Worm (Caenorhabditis elegans): ENCODE results near the gene csa-1.

Gene csa-1

ce11 chrII:9280048-9280772 is 39.3 kb downstream of the csa-1 start, which contains the start of gene gldi-3:
gldi-3 (minus strand) TSS chrII:9280098.
- TF ChIP-seq K02D7.2 (tag; optimal IDR thresholded peaks at IDR 0.05) (no peak), ceh-22 (tag; optimal IDR thresholded peaks at IDR 0.05) (no peak), pag-3 (tag; optimal IDR thresholded peaks at IDR 0.05; ENCODE audit: borderline replicate concordance) (no peak), ceh-2 (tag; optimal IDR thresholded peaks at IDR 0.05) (no peak), F13H6.1 (tag; optimal IDR thresholded peaks at IDR 0.05) (no peak), ahr-1 (tag; optimal IDR thresholded peaks at IDR 0.05) (no peak), che-1 (tag; optimal IDR thresholded peaks at IDR 0.05) (no peak), ceh-45 (GFP tag; IDR thresholded peaks at IDR 0.05) (no peak), nhr-232 (tag; optimal IDR thresholded peaks at IDR 0.05) (no peak), eyg-1 (tag; optimal IDR thresholded peaks at IDR 0.05) (no peak), ets-4 (tag; optimal IDR thresholded peaks at IDR 0.05) (no peak), nfya-1 (tag; optimal IDR thresholded peaks at IDR 0.05) (no peak), zip-5 (tag; optimal IDR thresholded peaks at IDR 0.05) (no peak), rnt-1 (tag; optimal IDR thresholded peaks at IDR 0.05) (no peak), hlh-15 (tag; optimal IDR thresholded peaks at IDR 0.05) (no peak), ceh-18 (tag; optimal IDR thresholded peaks at IDR 0.05) (no peak), ceh-9 (tag; optimal IDR thresholded peaks at IDR 0.05) (no peak), tbx-7 (tag; optimal IDR thresholded peaks at IDR 0.05) (no peak)

DNA sequence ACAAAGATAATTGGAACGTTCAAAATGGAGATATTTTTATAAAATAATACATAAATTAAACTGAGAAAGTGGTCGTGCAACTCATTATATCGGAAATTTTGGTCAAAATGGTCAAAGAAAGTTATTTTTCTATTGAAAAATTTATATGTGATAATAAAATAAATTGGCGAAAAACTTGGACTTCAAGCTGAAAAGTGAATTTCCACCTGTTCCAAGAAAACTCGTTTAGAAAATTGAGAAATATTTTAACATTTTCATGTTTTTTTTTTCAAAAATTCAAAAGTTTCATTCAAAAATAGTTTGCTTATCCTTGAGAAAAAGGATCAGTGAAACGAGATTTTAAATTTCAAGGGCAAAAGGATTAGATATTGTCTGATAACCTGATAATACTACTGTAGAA is 40.5 kb downstream of the csa-1 start:
- TF ChIP-seq nhr-11 (tag; optimal IDR thresholded peaks at IDR 0.05), result no peak
- TF ChIP-seq fkh-10 (GFP tag; optimal IDR thresholded peaks at IDR 0.05), result no peak
- no peak for TF ChIP-seq F13H6.1 (tag; optimal IDR thresholded peaks at IDR 0.05)
- no peak for TF ChIP-seq gmeb-2 (tag; optimal IDR thresholded peaks at IDR 0.05)
- no peak for TF ChIP-seq pha-4 (tag; optimal IDR thresholded peaks at IDR 0.05)
- no peak for TF ChIP-seq Y22D7AL.16 (tag; optimal IDR thresholded peaks at IDR 0.05)
- no peak for TF ChIP-seq nhr-232 (tag; optimal IDR thresholded peaks at IDR 0.05)
- no peak for TF ChIP-seq ceh-24 (tag; optimal IDR thresholded peaks at IDR 0.05)
- TF ChIP-seq C08G9.2 (tag; optimal IDR thresholded peaks at IDR 0.05), result no peak
- no peak for TF ChIP-seq syd-9 (tag; optimal IDR thresholded peaks at IDR 0.05)
- TF ChIP-seq dmd-4 (tag; optimal IDR thresholded peaks at IDR 0.05; ENCODE audit: borderline replicate concordance), result no peak
- TF ChIP-seq ceh-45 (GFP tag; IDR thresholded peaks at IDR 0.05), result no peak
- TF ChIP-seq ref-2 (tag; optimal IDR thresholded peaks at IDR 0.05), result no peak
- no peak for TF ChIP-seq pqm-1 (tag; optimal IDR thresholded peaks at IDR 0.05)
- TF ChIP-seq pros-1 (tag; optimal IDR thresholded peaks at IDR 0.05), result no peak
- no peak for TF ChIP-seq unc-3 (GFP tag; conservative IDR thresholded peaks at IDR 0.05)
- TF ChIP-seq unc-3 (tag; optimal IDR thresholded peaks at IDR 0.05), result no peak
- no peak for TF ChIP-seq ceh-30 (tag; optimal IDR thresholded peaks at IDR 0.05)
- TF ChIP-seq ceh-22 (tag; optimal IDR thresholded peaks at IDR 0.05), result no peak
- no peak for TF ChIP-seq elt-2 (tag; optimal IDR thresholded peaks at IDR 0.05)

DNA sequence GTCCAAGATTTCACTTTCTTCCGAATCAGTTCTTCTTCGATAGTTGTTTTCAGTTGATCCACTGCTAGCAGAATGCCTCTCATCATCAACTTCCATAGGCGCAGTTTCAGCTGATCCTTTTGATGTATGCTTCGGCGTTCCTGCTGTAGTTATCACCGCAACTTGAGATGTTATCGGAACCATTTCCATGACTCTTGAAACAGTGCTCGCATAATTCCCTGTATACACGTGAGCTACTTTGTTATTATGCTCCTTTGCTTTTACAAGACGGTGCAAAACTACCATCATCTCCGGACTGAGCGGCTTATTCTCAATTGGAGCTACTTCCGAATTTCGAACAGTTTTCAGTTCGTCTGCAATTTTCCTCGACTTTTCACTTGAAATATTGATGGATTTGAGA is 42.4 kb downstream of the csa-1 start:
- no peak for TF ChIP-seq madf-2 (tag; optimal IDR thresholded peaks at IDR 0.05)
- TF ChIP-seq hlh-30 (tag; optimal IDR thresholded peaks at IDR 0.05; ENCODE audit: insufficient read depth), result no peak
- TF ChIP-seq unc-42 (tag; optimal IDR thresholded peaks at IDR 0.05), result no peak
- no peak for TF ChIP-seq unc-86 (tag; optimal IDR thresholded peaks at IDR 0.05)
- TF ChIP-seq fkh-10 (GFP tag; optimal IDR thresholded peaks at IDR 0.05), result no peak
- TF ChIP-seq pros-1 (tag; optimal IDR thresholded peaks at IDR 0.05), result no peak
- no peak for TF ChIP-seq Y22D7AL.16 (tag; optimal IDR thresholded peaks at IDR 0.05)
- no peak for TF ChIP-seq rnt-1 (tag; optimal IDR thresholded peaks at IDR 0.05)
- no peak for TF ChIP-seq K09A11.1 (tag; optimal IDR thresholded peaks at IDR 0.05; ENCODE audit: insufficient read depth)
- no peak for TF ChIP-seq ceh-18 (tag; optimal IDR thresholded peaks at IDR 0.05)
- no peak for TF ChIP-seq hlh-6 (tag; optimal IDR thresholded peaks at IDR 0.05)
- no peak for TF ChIP-seq nhr-11 (tag; optimal IDR thresholded peaks at IDR 0.05)
- no peak for TF ChIP-seq ama-1 (optimal IDR thresholded peaks at IDR 0.05)
- no peak for TF ChIP-seq mec-3 (tag; optimal IDR thresholded peaks at IDR 0.05; ENCODE audit: borderline replicate concordance)
- no peak for TF ChIP-seq ets-4 (tag; optimal IDR thresholded peaks at IDR 0.05)

Measured in whole organism, late embryonic.